Worm (Caenorhabditis elegans) whole organism, L4 larva: Measurements from ENCODE around the gene ccm-3.
A peak's percentile ranks its signal among the peaks of the same experiment; 100 is the strongest.

Source experiments
- D1046.2 ChIP-seq: fragments of 200-800 bp; sonication (Bioruptor generic); IDR thresholded peaks from 2 replicates; pipeline ENCODE4 v1.3.6; 2022; ENCODE audit warnings: missing genetic modification characterization, missing compliant biosample characterization
- F26F4.8 ChIP-seq: fragments of 200-800 bp; sonication (Bioruptor generic); conservative IDR thresholded peaks from 2 replicates; pipeline ENCODE4 v1.3.6; 2022; ENCODE audit warnings: missing genetic modification characterization, missing compliant biosample characterization
- F37D6.2 ChIP-seq: sonication (generic microtip); optimal IDR thresholded peaks from 2 replicates; lab custom pipeline; 2016; ENCODE audit warnings: mild to moderate bottlenecking, missing genetic modification characterization, missing compliant biosample characterization
- F49E8.2 ChIP-seq: sonication (generic microtip); optimal IDR thresholded peaks from 2 replicates; lab custom pipeline; 2016; ENCODE audit warnings: missing compliant biosample characterization, mild to moderate bottlenecking, missing genetic modification characterization, borderline replicate concordance
- T26A8.4 ChIP-seq: fragments of 200-800 bp; sonication (Bioruptor generic); IDR thresholded peaks from 2 replicates; pipeline ENCODE4 v1.3.6; 2022; ENCODE audit warnings: missing genetic modification characterization, missing compliant biosample characterization
- Y75B8A.6 ChIP-seq: fragments of 200-800 bp; sonication (Bioruptor generic); IDR thresholded peaks from 2 replicates; pipeline ENCODE4 v1.3.6; 2022; ENCODE audit warnings: missing genetic modification reagents, missing genetic modification characterization, missing compliant biosample characterization
- ZK337.2 ChIP-seq: fragments of 200-800 bp; sonication (Bioruptor generic); IDR thresholded peaks from 2 replicates; pipeline ENCODE4 v1.3.6; 2022; ENCODE audit warnings: missing genetic modification reagents, missing genetic modification characterization, missing compliant biosample characterization
- aha-1 ChIP-seq: fragments of 150-350 bp; peaks from one replicate; lab custom pipeline; 2014; ENCODE audit warnings: missing biosample characterization, missing genetic modification characterization
- aly-2 ChIP-seq: sonication (generic microtip); optimal IDR thresholded peaks from 2 replicates; lab custom pipeline; 2018; ENCODE audit warnings: missing biosample characterization, missing genetic modification characterization
- arid-1 ChIP-seq: fragments of 200-800 bp; sonication (Bioruptor generic); conservative IDR thresholded peaks from 2 replicates; pipeline ENCODE4 v1.3.6; 2022; ENCODE audit warnings: missing genetic modification reagents, missing genetic modification characterization, missing compliant biosample characterization
- ceh-32 ChIP-seq: sonication (generic microtip); optimal IDR thresholded peaks from 2 replicates; lab custom pipeline; 2016; ENCODE audit warnings: mild to moderate bottlenecking, missing genetic modification characterization, missing compliant biosample characterization; ENCODE audit not compliant: poor library complexity
- ceh-62 ChIP-seq: sonication (generic microtip); optimal IDR thresholded peaks from 2 replicates; lab custom pipeline; 2017; ENCODE audit warnings: missing biosample characterization, missing genetic modification characterization
- daf-8 ChIP-seq: fragments of 200-800 bp; sonication (Bioruptor generic); IDR thresholded peaks from 2 replicates; pipeline ENCODE4 v1.3.6; 2022; ENCODE audit warnings: missing genetic modification characterization, missing compliant biosample characterization
- dmd-6 ChIP-seq: fragments of 200-800 bp; sonication (Bioruptor generic); IDR thresholded peaks from 2 replicates; pipeline ENCODE4 v1.3.6; 2022; ENCODE audit warnings: missing genetic modification reagents, missing genetic modification characterization, missing compliant biosample characterization
- dmd-8 ChIP-seq: fragments of 200-800 bp; sonication (Bioruptor generic); IDR thresholded peaks from 2 replicates; pipeline ENCODE4 v1.3.6; 2022; ENCODE audit warnings: missing genetic modification characterization, missing compliant biosample characterization
- dpl-1 ChIP-seq: fragments of 150-350 bp; optimal IDR thresholded peaks from 2 replicates; lab custom pipeline; 2014; ENCODE audit warnings: missing biosample characterization, missing genetic modification reagents, missing genetic modification characterization
- egl-43 ChIP-seq: fragments of 200-800 bp; sonication (Bioruptor generic); IDR thresholded peaks from 2 replicates; pipeline ENCODE4 v1.3.6; 2022; ENCODE audit warnings: missing genetic modification reagents, missing genetic modification characterization, missing compliant biosample characterization
- gei-8 ChIP-seq: fragments of 200-800 bp; sonication (Bioruptor generic); optimal IDR thresholded peaks from 2 replicates; lab custom pipeline; 2018; ENCODE audit warnings: mild to moderate bottlenecking, missing genetic modification characterization, missing compliant biosample characterization
- hif-1 ChIP-seq, 2 experiments: sonication (generic microtip); optimal IDR thresholded peaks; 2 replicates each; lab custom pipeline; 2016 to 2017; ENCODE audit warnings: missing compliant biosample characterization in 2 of 2, missing genetic modification characterization in 2 of 2, missing genetic modification reagents in 2 of 2, missing genotype in 2 of 2, mild to moderate bottlenecking in 1 of 2
- hlh-11 ChIP-seq: fragments of 200-800 bp; sonication (Bioruptor generic); optimal IDR thresholded peaks from 2 replicates; lab custom pipeline; 2018; ENCODE audit warnings: mild to moderate bottlenecking, missing genetic modification characterization, missing compliant biosample characterization
- lim-7 ChIP-seq: fragments of 200-800 bp; sonication (Bioruptor generic); IDR thresholded peaks from 2 replicates; pipeline ENCODE4 v1.3.6; 2022; ENCODE audit warnings: missing genetic modification characterization, missing compliant biosample characterization
- lin-1 ChIP-seq: fragments of 200-800 bp; sonication (Bioruptor generic); IDR thresholded peaks from 2 replicates; pipeline ENCODE4 v1.3.6; 2022; ENCODE audit warnings: missing genetic modification reagents, missing genetic modification characterization, missing compliant biosample characterization
- lin-15B ChIP-seq: fragments of 150-350 bp; sonication (generic microtip); optimal IDR thresholded peaks from 3 replicates; lab custom pipeline; 2014; ENCODE audit warnings: missing biosample characterization, missing genetic modification characterization
- lin-39 ChIP-seq: fragments of 150-350 bp; optimal IDR thresholded peaks from 2 replicates; lab custom pipeline; 2014; ENCODE audit warnings: missing biosample characterization, missing genetic modification reagents, missing genetic modification characterization
- lir-3 ChIP-seq: sonication (generic microtip); optimal IDR thresholded peaks from 2 replicates; lab custom pipeline; 2016; ENCODE audit warnings: mild to moderate bottlenecking, missing genetic modification characterization, missing compliant biosample characterization
- lsy-2 ChIP-seq, 2 experiments: fragments of 150-350 bp in 1 of 2; sonication (generic microtip) in 1 of 2; optimal IDR thresholded peaks; 2 replicates each; lab custom pipeline; 2014 to 2017; ENCODE audit warnings: missing biosample characterization in 2 of 2, missing genetic modification characterization in 2 of 2
- mdl-1 ChIP-seq, 2 experiments: fragments of 150-350 bp in 1 of 2; sonication (generic microtip) in 1 of 2; optimal IDR thresholded peaks; 2 replicates each; lab custom pipeline; 2014 to 2017; ENCODE audit warnings: missing biosample characterization in 2 of 2, missing genetic modification characterization in 2 of 2
- mdt-29 ChIP-seq: fragments of 200-800 bp; sonication (Bioruptor generic); IDR thresholded peaks from 2 replicates; pipeline ENCODE4 v1.3.6; 2022; ENCODE audit warnings: missing genetic modification reagents, missing genetic modification characterization, missing compliant biosample characterization
- mes-2 ChIP-seq: sonication (generic microtip); optimal IDR thresholded peaks from 2 replicates; lab custom pipeline; 2016; ENCODE audit warnings: missing genotype, mild to moderate bottlenecking, missing genetic modification characterization, missing compliant biosample characterization; ENCODE audit not compliant: poor library complexity, severe bottlenecking
- mxl-2 ChIP-seq: fragments of 200-800 bp; sonication (Bioruptor generic); conservative IDR thresholded peaks from 2 replicates; pipeline ENCODE4 v1.3.6; 2022; ENCODE audit warnings: missing genetic modification reagents, missing genetic modification characterization, missing compliant biosample characterization
- nhr-102 ChIP-seq: sonication (generic microtip); optimal IDR thresholded peaks from 2 replicates; lab custom pipeline; 2016; ENCODE audit warnings: mild to moderate bottlenecking, missing genetic modification characterization, moderate library complexity, missing compliant biosample characterization
- nhr-111 ChIP-seq: fragments of 200-800 bp; sonication (Bioruptor generic); optimal IDR thresholded peaks from 2 replicates; lab custom pipeline; 2018; ENCODE audit warnings: mild to moderate bottlenecking, missing genetic modification characterization, missing compliant biosample characterization
- nhr-25 ChIP-seq: sonication (generic microtip); optimal IDR thresholded peaks from 2 replicates; lab custom pipeline; 2017; ENCODE audit warnings: missing genetic modification characterization, mild to moderate bottlenecking, missing compliant biosample characterization, antibody characterized with exemption, moderate library complexity, borderline replicate concordance; ENCODE audit not compliant: insufficient read depth
- nhr-28 ChIP-seq: fragments of 150-350 bp; optimal IDR thresholded peaks from 2 replicates; lab custom pipeline; 2014; ENCODE audit warnings: missing biosample characterization, missing genetic modification characterization
- nhr-41 ChIP-seq: fragments of 200-800 bp; sonication (Bioruptor generic); IDR thresholded peaks from 2 replicates; pipeline ENCODE4 v1.3.6; 2022; ENCODE audit warnings: missing genetic modification reagents, missing genetic modification characterization, missing compliant biosample characterization
- pqm-1 ChIP-seq: sonication (generic microtip); optimal IDR thresholded peaks from 2 replicates; lab custom pipeline; 2017; ENCODE audit warnings: missing biosample characterization, missing genetic modification characterization
- sdz-12 ChIP-seq: fragments of 200-800 bp; sonication (Bioruptor generic); optimal IDR thresholded peaks from 2 replicates; lab custom pipeline; 2018; ENCODE audit warnings: mild to moderate bottlenecking, missing genetic modification characterization, missing compliant biosample characterization
- set-16 ChIP-seq: fragments of 200-800 bp; sonication (Bioruptor generic); IDR thresholded peaks from 2 replicates; pipeline ENCODE4 v1.3.6; 2022; ENCODE audit warnings: missing genetic modification reagents, missing genetic modification characterization, missing compliant biosample characterization
- unc-130 ChIP-seq: sonication (generic microtip); optimal IDR thresholded peaks from 2 replicates; lab custom pipeline; 2016; ENCODE audit warnings: missing genetic modification reagents, missing genetic modification characterization, missing compliant biosample characterization
- vab-7 ChIP-seq: fragments of 200-800 bp; sonication (Bioruptor generic); IDR thresholded peaks from 2 replicates; pipeline ENCODE4 v1.3.6; 2022; ENCODE audit warnings: missing genetic modification reagents, missing genetic modification characterization, missing compliant biosample characterization
- zfp-2 ChIP-seq: sonication (generic microtip); optimal IDR thresholded peaks from 2 replicates; lab custom pipeline; 2016; ENCODE audit warnings: mild to moderate bottlenecking, missing genetic modification characterization, missing compliant biosample characterization
- zfp-3 ChIP-seq: fragments of 200-800 bp; sonication (Bioruptor generic); conservative IDR thresholded peaks from 2 replicates; pipeline ENCODE4 v1.3.6; 2022; ENCODE audit warnings: missing genetic modification reagents, missing genetic modification characterization, missing compliant biosample characterization
- zip-11 ChIP-seq: fragments of 200-800 bp; sonication (Bioruptor generic); IDR thresholded peaks from 2 replicates; pipeline ENCODE4 v1.3.6; 2022; ENCODE audit warnings: missing genetic modification characterization, missing compliant biosample characterization
- ztf-11 ChIP-seq: fragments of 150-350 bp; optimal IDR thresholded peaks from 2 replicates; lab custom pipeline; 2014; ENCODE audit warnings: missing biosample characterization, missing genetic modification characterization
- ztf-7 ChIP-seq: fragments of 150-350 bp; optimal IDR thresholded peaks from 2 replicates; lab custom pipeline; 2014; ENCODE audit warnings: missing biosample characterization, missing genetic modification characterization

The ccm-3 gene

ce11 chrII:10637681-10638080 is 30.6 kb upstream of the ccm-3 start:
- peak; percentile 80; the same call in 1 of the 2 replicates for TF ChIP-seq set-16 (GFP tag; lab: Robert Waterston, UW)

DNA sequence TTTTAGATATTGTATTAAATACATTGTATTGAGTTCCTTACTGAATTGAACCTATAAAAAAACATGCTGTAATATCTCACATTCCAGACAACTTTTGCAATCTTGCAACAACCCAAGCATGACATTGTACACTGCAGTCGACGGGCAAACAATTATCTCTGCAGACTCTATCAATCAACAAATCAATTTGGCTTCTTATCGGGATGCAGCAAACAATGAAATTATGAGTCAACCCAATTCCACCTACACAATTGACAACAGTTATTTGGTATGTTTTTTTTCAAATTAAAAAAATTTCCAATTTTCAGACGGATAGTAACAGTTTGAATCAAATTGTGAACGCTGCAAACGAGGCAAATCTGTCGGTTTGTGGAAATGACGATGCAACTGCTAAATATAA is 23.9 kb upstream of the ccm-3 start:
- TF ChIP-seq pqm-1, result peak; percentile 63
- TF ChIP-seq ZK337.2 (GFP tag; lab: Robert Waterston, UW), result no peak

DNA sequence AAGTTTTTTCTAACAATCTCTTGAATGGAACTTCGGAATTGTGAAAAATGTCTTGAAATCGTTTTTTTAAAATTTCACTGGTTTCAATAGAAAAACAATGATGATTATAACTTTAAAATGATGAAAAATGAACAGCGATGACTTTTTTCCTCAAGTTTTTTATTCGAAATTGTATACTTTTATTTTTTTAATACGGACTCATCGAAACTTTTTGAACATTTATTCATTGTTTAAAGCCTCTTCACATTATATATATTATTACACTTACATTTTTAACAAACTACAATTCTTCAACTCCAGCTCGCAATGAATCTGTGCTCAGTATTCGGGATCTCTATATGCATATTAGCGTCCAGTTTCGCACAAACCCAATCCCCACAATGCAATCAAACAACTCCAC is 20.9 kb upstream of the ccm-3 start, which contains the start of gene M28.8:
M28.8 (plus strand) TSS at position 301 of the 400 bp plus-strand sequence.
- TF ChIP-seq unc-130 (no peak), D1046.2 (no peak), lin-39 (tag; lab: Kevin White, UChicago) (no peak), dmd-8 (GFP tag; lab: Robert Waterston, UW) (no peak), nhr-111 (GFP tag; lab: Kevin White, UChicago) (no peak), dpl-1 (GFP tag; lab: Kevin White, UChicago) (no peak), lsy-2 (tag; optimal IDR thresholded peaks at IDR 0.05; lab: Kevin White, UChicago) (no peak), ztf-11 (tag; lab: Kevin White, UChicago) (no peak), mdl-1 (tag; optimal IDR thresholded peaks at IDR 0.05; lab: Kevin White, UChicago) (no peak), ceh-32 (tag; lab: Kevin White, UChicago) (no peak), mdt-29 (GFP tag; lab: Robert Waterston, UW) (no peak), hif-1 (tag; optimal IDR thresholded peaks at IDR 0.05; lab: Kevin White, UChicago) (no peak), nhr-41 (GFP tag; lab: Robert Waterston, UW) (no peak), ztf-7 (no peak)

DNA sequence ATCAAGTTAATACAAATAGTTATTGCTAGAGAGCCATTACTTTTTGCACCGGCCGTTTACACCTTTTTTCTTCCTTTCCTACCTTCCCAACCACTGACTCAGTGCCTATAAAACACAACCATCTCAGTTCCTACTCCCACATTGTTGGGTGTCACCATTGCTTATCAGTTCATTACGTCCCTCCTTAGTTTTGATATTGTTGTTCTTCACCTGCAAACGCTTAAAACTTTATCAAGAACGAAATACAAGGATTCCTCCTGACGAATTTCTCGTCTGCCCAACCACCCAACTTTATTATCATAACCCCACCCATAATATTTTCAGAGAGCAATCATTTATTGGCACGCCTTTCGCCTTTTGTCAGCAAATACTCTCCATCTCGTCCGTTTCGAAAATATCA is 20.0 kb upstream of the ccm-3 start:
- TF ChIP-seq T26A8.4 (GFP tag; lab: Robert Waterston, UW) (no peak), aha-1 (tag; lab: Kevin White, UChicago) (peak; percentile 35), aly-2 (tag; lab: Kevin White, UChicago) (no peak), lir-3 (no peak), zip-11 (GFP tag; lab: Robert Waterston, UW) (no peak), nhr-102 (no peak), ceh-62 (tag; lab: Kevin White, UChicago) (no peak), D1046.2 (no peak), nhr-25 (tag; lab: Kevin White, UChicago) (no peak), dmd-6 (GFP tag; lab: Robert Waterston, UW) (peak; percentile 64), mes-2 (tag; lab: Kevin White, UChicago) (no peak), arid-1 (GFP tag; lab: Robert Waterston, UW) (no peak), sdz-12 (GFP tag; lab: Kevin White, UChicago) (no peak), egl-43 (no peak), hif-1 (tag; optimal IDR thresholded peaks at IDR 0.05; lab: Kevin White, UChicago) (no peak), zfp-2 (tag; lab: Kevin White, UChicago) (no peak), F26F4.8 (GFP tag; lab: Robert Waterston, UW) (no peak), lim-7 (GFP tag; lab: Robert Waterston, UW) (no peak), pqm-1 (peak; percentile 90), F49E8.2 (no peak), nhr-111 (GFP tag; lab: Kevin White, UChicago) (no peak), lin-15B (tag; lab: Kevin White, UChicago) (no peak), gei-8 (GFP tag; lab: Kevin White, UChicago) (no peak), daf-8 (GFP tag; lab: Robert Waterston, UW) (no peak), F37D6.2 (no peak), nhr-28 (tag; lab: Kevin White, UChicago) (peak; percentile 75), vab-7 (GFP tag; lab: Robert Waterston, UW) (no peak), mxl-2 (GFP tag; lab: Robert Waterston, UW) (no peak), ztf-7 (no peak), nhr-41 (GFP tag; lab: Robert Waterston, UW) (no peak), hlh-11 (tag; lab: Kevin White, UChicago) (peak; percentile 67), lin-1 (no peak), ceh-32 (tag; lab: Kevin White, UChicago) (no peak), Y75B8A.6 (GFP tag; lab: Robert Waterston, UW) (no peak), zfp-3 (GFP tag; lab: Robert Waterston, UW) (no peak)
